Fruit fly (Drosophila melanogaster): ENCODE results near the gene CG13250.

The CG13250 gene

DNA sequence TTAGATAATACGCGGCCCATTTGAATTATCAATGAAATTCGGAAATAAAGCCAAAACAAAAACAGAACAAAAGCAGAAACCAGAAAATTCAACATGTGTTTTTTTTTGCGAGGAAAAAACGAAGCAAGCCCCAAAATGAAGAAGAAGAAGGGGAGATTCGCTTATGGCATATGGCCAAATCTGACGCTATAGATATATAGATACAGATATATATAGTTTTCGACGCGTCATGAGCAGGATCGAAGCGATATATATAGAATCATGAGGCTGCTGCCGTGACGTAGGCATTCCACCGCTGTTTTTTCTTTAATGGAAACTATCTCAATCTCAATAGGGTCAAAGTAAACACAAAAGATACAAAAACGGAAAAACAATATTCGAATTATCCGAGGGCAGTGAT lies 4.9 kb downstream of the CG13250 start:
- TF ChIP-seq CG15336 (GFP tag; IDR thresholded peaks at IDR 0.05) = 0 out of 2 replicates have a peak, but pooled peaks have one; percentile 28
- TF ChIP-seq CG6276 (GFP tag; optimal IDR thresholded peaks at IDR 0.05) = peak; percentile 15
- TF ChIP-seq vri (GFP tag; optimal IDR thresholded peaks at IDR 0.05) = peak; percentile 29
- TF ChIP-seq dsx (GFP tag; optimal IDR thresholded peaks at IDR 0.05; ENCODE audit: poor library complexity, severe bottlenecking) = no peak
- no peak for TF ChIP-seq CG8632 (GFP tag; optimal IDR thresholded peaks at IDR 0.05)
- no peak for TF ChIP-seq CG11762 (GFP tag; optimal IDR thresholded peaks at IDR 0.05; ENCODE audit: insufficient read depth)
- TF ChIP-seq CG7368 (GFP tag; optimal IDR thresholded peaks at IDR 0.05) = no peak

- TF ChIP-seq Eip93F (GFP tag; optimal IDR thresholded peaks at IDR 0.05) = peak; percentile 41
- peak; percentile 100 for TF ChIP-seq vri (GFP tag; optimal IDR thresholded peaks at IDR 0.05)
- no peak for TF ChIP-seq salr (GFP tag; optimal IDR thresholded peaks at IDR 0.05)
- TF ChIP-seq net (GFP tag; optimal IDR thresholded peaks at IDR 0.05) = no peak
- no peak for TF ChIP-seq CG8632 (GFP tag; optimal IDR thresholded peaks at IDR 0.05)
- TF ChIP-seq Sox102F (GFP tag; optimal IDR thresholded peaks at IDR 0.05) = no peak
- no peak for TF ChIP-seq CG7368 (GFP tag; optimal IDR thresholded peaks at IDR 0.05)
- TF ChIP-seq CG10669 (GFP tag; optimal IDR thresholded peaks at IDR 0.05) = no peak
- peak; percentile 4 for TF ChIP-seq esn (GFP tag; optimal IDR thresholded peaks at IDR 0.05)
- no peak for TF ChIP-seq CG1621 (tag; optimal IDR thresholded peaks at IDR 0.05)
- TF ChIP-seq CG6276 (GFP tag; optimal IDR thresholded peaks at IDR 0.05) = no peak
Measured at dm6 chr3L:20539116-20539990, 5.8 kb downstream of the CG13250 start.

- TF ChIP-seq CG4318 (GFP tag; optimal IDR thresholded peaks at IDR 0.05) (peak; percentile 65), CG10669 (GFP tag; optimal IDR thresholded peaks at IDR 0.05) (peak; percentile 70), Eip93F (GFP tag; optimal IDR thresholded peaks at IDR 0.05) (no peak), CG8119 (GFP tag; IDR thresholded peaks at IDR 0.05) (peak; percentile 89), CG6163 (GFP tag; IDR thresholded peaks at IDR 0.05) (peak; percentile 75; the same call in 2 of the 3 replicates), CG8632 (GFP tag; optimal IDR thresholded peaks at IDR 0.05) (peak; percentile 85), CG11902 (GFP tag; optimal IDR thresholded peaks at IDR 0.05) (peak; percentile 31), Ets21C (GFP tag; optimal IDR thresholded peaks at IDR 0.05) (peak; percentile 51), dsx (GFP tag; optimal IDR thresholded peaks at IDR 0.05; ENCODE audit: poor library complexity, severe bottlenecking) (peak; percentile 76), Sox14 (GFP tag; optimal IDR thresholded peaks at IDR 0.05) (peak; percentile 78), Sox15 (GFP tag; optimal IDR thresholded peaks at IDR 0.05) (peak; percentile 26), Gug (GFP tag; IDR thresholded peaks at IDR 0.05) (peak; percentile 75), Hr4 (GFP tag; optimal IDR thresholded peaks at IDR 0.05) (peak; percentile 87), Eip78C (GFP tag) (peak; percentile 93), achi (GFP tag; optimal IDR thresholded peaks at IDR 0.05) (peak; percentile 85), eg (GFP tag; IDR thresholded peaks at IDR 0.05) (peak; percentile 79), pdm3 (GFP tag; optimal IDR thresholded peaks at IDR 0.05) (peak; percentile 74), fkh (GFP tag; optimal IDR thresholded peaks at IDR 0.05) (peak; percentile 94), CG11762 (GFP tag; optimal IDR thresholded peaks at IDR 0.05; ENCODE audit: insufficient read depth) (peak; percentile 49), Sox102F (GFP tag; optimal IDR thresholded peaks at IDR 0.05) (peak; percentile 87), CG6808 (GFP tag; optimal IDR thresholded peaks at IDR 0.05) (peak; percentile 61), ss (GFP tag; optimal IDR thresholded peaks at IDR 0.05) (peak; percentile 52 to 82), OdsH (GFP tag; optimal IDR thresholded peaks at IDR 0.05) (peak; percentile 80), lz (GFP tag; optimal IDR thresholded peaks at IDR 0.05) (peak; percentile 76), Met (GFP tag; optimal IDR thresholded peaks at IDR 0.05) (peak; percentile 84), Smox (GFP tag; optimal IDR thresholded peaks at IDR 0.05) (peak; percentile 77), dac (GFP tag; optimal IDR thresholded peaks at IDR 0.05) (no peak), cyc (GFP tag; optimal IDR thresholded peaks at IDR 0.05) (peak; percentile 59), CG10631 (GFP tag; optimal IDR thresholded peaks at IDR 0.05) (peak; percentile 71), topi (GFP tag; optimal IDR thresholded peaks at IDR 0.05) (peak; percentile 85), CG15336 (GFP tag; IDR thresholded peaks at IDR 0.05) (peak; percentile 90), CG31627 (GFP tag; optimal IDR thresholded peaks at IDR 0.05) (peak; percentile 43), Ets96B (tag; optimal IDR thresholded peaks at IDR 0.05) (peak; percentile 81), Hr38 (GFP tag; optimal IDR thresholded peaks at IDR 0.05) (no peak), fd59A (GFP tag; optimal IDR thresholded peaks at IDR 0.05) (peak; percentile 27)
Measured at dm6 chr3L:20540182-20540974, 6.9 kb downstream of the CG13250 start, which contains the start of gene Rcd2. TSS of gene Rcd2 (minus strand) at chr3L:20540417.
